Worm (Caenorhabditis elegans) whole organism, L1 larva: ENCODE measurements around the gene srx-66.

Source experiments
- elt-2 ChIP-seq: sonication (generic microtip); optimal IDR thresholded peaks from 2 replicates; lab custom pipeline; 2016; ENCODE audit warnings: missing genetic modification characterization, mild to moderate bottlenecking, inconsistent platforms, missing compliant biosample characterization, missing genetic modification reagents
- nhr-76 ChIP-seq: sonication (generic microtip); optimal IDR thresholded peaks from 2 replicates; lab custom pipeline; 2017; ENCODE audit warnings: missing biosample characterization, missing genetic modification characterization

- TF ChIP-seq elt-2 (tag; lab: Kevin White, UChicago) (no peak), nhr-76 (tag; lab: Kevin White, UChicago) (no peak)
These were observed 6.3 kb upstream of the srx-66 start for ce11 chrV:3913131-3913530.
